Worm (Caenorhabditis elegans) whole organism, L3 larva: ENCODE results near the gene his-72.

ENCODE experiments used
- ceh-82 ChIP-seq: fragments of 150-350 bp; optimal IDR thresholded peaks from 2 replicates; lab custom pipeline; 2014; ENCODE audit warnings: missing biosample characterization, missing genetic modification characterization
- egl-5 ChIP-seq: fragments of 150-350 bp; optimal IDR thresholded peaks from 2 replicates; lab custom pipeline; 2017; ENCODE audit warnings: missing biosample characterization, missing genetic modification reagents, missing genetic modification characterization, inconsistent platforms
- fkh-10 ChIP-seq: sonication (generic microtip); optimal IDR thresholded peaks from 2 replicates; lab custom pipeline; 2017; ENCODE audit warnings: missing biosample characterization, missing genetic modification reagents, missing genetic modification characterization
- nhr-237 ChIP-seq: fragments of 150-350 bp; optimal IDR thresholded peaks from 2 replicates; lab custom pipeline; 2014; ENCODE audit warnings: missing biosample characterization, missing genetic modification characterization
- nhr-77 ChIP-seq: fragments of 150-350 bp; optimal IDR thresholded peaks from 2 replicates; lab custom pipeline; 2014; ENCODE audit warnings: missing biosample characterization, missing genetic modification characterization
- unc-39 ChIP-seq: sonication (generic microtip); optimal IDR thresholded peaks from 4 replicates; lab custom pipeline; 2017; ENCODE audit warnings: missing biosample characterization, missing genetic modification characterization
- unc-62 ChIP-seq: fragments of 150-350 bp; sonication (generic microtip); optimal IDR thresholded peaks from 4 replicates; lab custom pipeline; 2014; ENCODE audit warnings: missing biosample characterization, missing genetic modification reagents, missing genetic modification characterization
- zag-1 ChIP-seq: fragments of 150-350 bp; optimal IDR thresholded peaks from 2 replicates; lab custom pipeline; 2014; ENCODE audit warnings: missing biosample characterization, missing genetic modification characterization
- ztf-4 ChIP-seq: fragments of 150-350 bp; optimal IDR thresholded peaks from 2 replicates; lab custom pipeline; 2014; ENCODE audit warnings: missing biosample characterization, missing genetic modification characterization

- TF ChIP-seq nhr-237 (tag; lab: Kevin White, UChicago) = no peak
- no peak for TF ChIP-seq zag-1 (tag; lab: Kevin White, UChicago)
- TF ChIP-seq fkh-10 (GFP tag; lab: Kevin White, UChicago) = no peak
- no peak for TF ChIP-seq unc-62
- no peak for TF ChIP-seq nhr-77 (tag; lab: Kevin White, UChicago)
- no peak for TF ChIP-seq ztf-4 (tag; lab: Kevin White, UChicago)
- no peak for TF ChIP-seq egl-5 (tag; lab: Kevin White, UChicago)
- no peak for TF ChIP-seq ceh-82 (tag; lab: Kevin White, UChicago)
- no peak for TF ChIP-seq unc-39
These were observed 34.6 kb downstream of the his-72 start for ce11 chrIII:12334268-12334667.
